Fruit fly (Drosophila melanogaster) whole organism, embryonic: ENCODE data around the gene CG42835.
A peak's percentile ranks its signal among the peaks of the same experiment; 100 is the strongest.

Source experiments
- Ada2b ChIP-seq: fragments of 200-800 bp; sonication (Bioruptor generic); IDR thresholded peaks from 2 replicates; pipeline ENCODE4 v1.3.6; 2022; ENCODE audit warnings: missing biosample characterization, missing genetic modification characterization
- Blimp-1 ChIP-seq: fragments of 200-800 bp; sonication (Bioruptor generic); optimal IDR thresholded peaks from 3 replicates; lab custom pipeline; 2018; ENCODE audit warnings: missing biosample characterization, missing genetic modification characterization, mild to moderate bottlenecking, moderate library complexity, missing genetic modification reagents
- BtbVII ChIP-seq: fragments of 200-800 bp; sonication (Bioruptor generic); optimal IDR thresholded peaks from 3 replicates; lab custom pipeline; 2017; ENCODE audit warnings: missing biosample characterization, mild to moderate bottlenecking, missing genetic modification characterization
- CG1024 ChIP-seq: fragments of 200-800 bp; sonication (Bioruptor generic); IDR thresholded peaks from 2 replicates; pipeline ENCODE4 v1.3.6; 2022; ENCODE audit warnings: missing biosample characterization, missing genetic modification characterization
- CG11504 ChIP-seq: fragments of 200-800 bp; sonication (Bioruptor generic); optimal IDR thresholded peaks from 3 replicates; lab custom pipeline; 2019; ENCODE audit warnings: missing biosample characterization, mild to moderate bottlenecking, missing genetic modification characterization, moderate library complexity
- CG11560 ChIP-seq: fragments of 200-800 bp; sonication (Bioruptor generic); IDR thresholded peaks from 3 replicates; pipeline ENCODE4 v1.3.6; 2022; ENCODE audit warnings: missing biosample characterization, missing genetic modification characterization
- CG14441 ChIP-seq: fragments of 200-800 bp; sonication (Bioruptor generic); IDR thresholded peaks from 2 replicates; pipeline ENCODE4 v1.3.6; 2022; ENCODE audit warnings: missing biosample characterization, missing genetic modification characterization
- CG15073 ChIP-seq: fragments of 200-800 bp; sonication (Bioruptor generic); optimal IDR thresholded peaks from 2 replicates; lab custom pipeline; 2016; ENCODE audit warnings: missing biosample characterization, missing genetic modification characterization
- CG17361 ChIP-seq: fragments of 200-800 bp; sonication (Bioruptor generic); IDR thresholded peaks from 3 replicates; pipeline ENCODE4 v1.3.6; 2022; ENCODE audit warnings: missing biosample characterization, missing genetic modification characterization
- CG17912 ChIP-seq: fragments of 200-800 bp; sonication (Bioruptor generic); optimal IDR thresholded peaks from 2 replicates; lab custom pipeline; 2018; ENCODE audit warnings: missing biosample characterization, mild to moderate bottlenecking, missing genetic modification characterization
- CG2678 ChIP-seq: fragments of 200-800 bp; sonication (Bioruptor generic); optimal IDR thresholded peaks from 3 replicates; lab custom pipeline; 2019; ENCODE audit warnings: missing biosample characterization, mild to moderate bottlenecking, missing genetic modification characterization, moderate library complexity
- CG30403 ChIP-seq: fragments of 200-800 bp; sonication (Bioruptor generic); optimal IDR thresholded peaks from 3 replicates; lab custom pipeline; 2016; ENCODE audit warnings: missing biosample characterization, missing genetic modification characterization
- CG31441 ChIP-seq: fragments of 200-800 bp; sonication (Bioruptor generic); IDR thresholded peaks from 2 replicates; pipeline ENCODE4 v1.3.6; 2022; ENCODE audit warnings: missing biosample characterization, missing genetic modification characterization
- CG3995 ChIP-seq: fragments of 200-800 bp; sonication (Bioruptor generic); optimal IDR thresholded peaks from 3 replicates; lab custom pipeline; 2016; ENCODE audit warnings: missing biosample characterization, missing genetic modification characterization
- CG6689 ChIP-seq: fragments of 200-800 bp; sonication (Bioruptor generic); IDR thresholded peaks from 2 replicates; pipeline ENCODE4 v1.3.6; 2022; ENCODE audit warnings: missing biosample characterization, missing genetic modification characterization
- CG7839 ChIP-seq: fragments of 200-800 bp; sonication (Bioruptor generic); optimal IDR thresholded peaks from 3 replicates; lab custom pipeline; 2018; ENCODE audit warnings: missing biosample characterization, mild to moderate bottlenecking, missing genetic modification characterization, moderate library complexity
- CrebB ChIP-seq: fragments of 200-800 bp; sonication (Bioruptor generic); optimal IDR thresholded peaks from 3 replicates; lab custom pipeline; 2018; ENCODE audit warnings: missing biosample characterization, mild to moderate bottlenecking, missing genetic modification characterization
- Dbx ChIP-seq: fragments of 200-800 bp; sonication (Bioruptor generic); IDR thresholded peaks from 3 replicates; pipeline ENCODE4 v1.3.6; 2022; ENCODE audit warnings: missing biosample characterization, missing genetic modification characterization
- Oli ChIP-seq: fragments of 200-800 bp; sonication (Bioruptor generic); optimal IDR thresholded peaks from 2 replicates; lab custom pipeline; 2018; ENCODE audit warnings: missing biosample characterization, mild to moderate bottlenecking, missing genetic modification characterization, moderate library complexity
- Ptx1 ChIP-seq: fragments of 200-800 bp; sonication (Bioruptor generic); IDR thresholded peaks from 2 replicates; pipeline ENCODE4 v1.3.6; 2022; ENCODE audit warnings: missing biosample characterization, missing genetic modification characterization
- Xrp1 ChIP-seq: fragments of 200-800 bp; sonication (Bioruptor generic); IDR thresholded peaks from 2 replicates; pipeline ENCODE4 v1.3.6; 2022; ENCODE audit warnings: missing biosample characterization, missing genetic modification characterization
- ab ChIP-seq: fragments of 200-800 bp; sonication (Bioruptor generic); optimal IDR thresholded peaks from 2 replicates; lab custom pipeline; 2016; ENCODE audit warnings: missing biosample characterization, missing genetic modification characterization
- al ChIP-seq: fragments of 200-800 bp; sonication (Bioruptor generic); IDR thresholded peaks from 2 replicates; pipeline ENCODE4 v1.3.6; 2022; ENCODE audit warnings: missing biosample characterization, missing genetic modification characterization
- br ChIP-seq: fragments of >200 bp; optimal IDR thresholded peaks from 2 replicates; lab custom pipeline; 2017
- dmrt99B ChIP-seq: fragments of 200-800 bp; sonication (Bioruptor generic); optimal IDR thresholded peaks from 2 replicates; lab custom pipeline; 2018; ENCODE audit warnings: missing biosample characterization, mild to moderate bottlenecking, missing genetic modification characterization, moderate library complexity
- dysf ChIP-seq: fragments of 200-800 bp; sonication (Bioruptor generic); IDR thresholded peaks from 3 replicates; pipeline ENCODE4 v1.3.6; 2022; ENCODE audit warnings: missing biosample characterization, missing genetic modification characterization
- esg ChIP-seq: fragments of 200-800 bp; sonication (Bioruptor generic); conservative IDR thresholded peaks from 2 replicates; pipeline ENCODE4 v1.3.6; 2022; ENCODE audit warnings: missing biosample characterization, missing genetic modification characterization
- fd102C ChIP-seq: fragments of 200-800 bp; sonication (Bioruptor generic); optimal IDR thresholded peaks from 2 replicates; lab custom pipeline; 2018; ENCODE audit warnings: missing biosample characterization, mild to moderate bottlenecking, missing genetic modification characterization, moderate library complexity
- fd96Cb ChIP-seq: fragments of 200-800 bp; sonication (Bioruptor generic); optimal IDR thresholded peaks from 2 replicates; lab custom pipeline; 2018; ENCODE audit warnings: missing biosample characterization, mild to moderate bottlenecking, missing genetic modification characterization, moderate library complexity
- gem ChIP-seq: fragments of 200-800 bp; sonication (Bioruptor generic); optimal IDR thresholded peaks from 2 replicates; lab custom pipeline; 2019; ENCODE audit warnings: missing biosample characterization, mild to moderate bottlenecking, missing genetic modification characterization, moderate library complexity
- nmo ChIP-seq: fragments of 200-800 bp; sonication (Bioruptor generic); optimal IDR thresholded peaks from 2 replicates; lab custom pipeline; 2018; ENCODE audit warnings: missing biosample characterization, mild to moderate bottlenecking, missing genetic modification characterization, moderate library complexity
- onecut ChIP-seq: fragments of 200-800 bp; sonication (Bioruptor generic); IDR thresholded peaks from 2 replicates; pipeline ENCODE4 v1.3.6; 2022; ENCODE audit warnings: missing biosample characterization, missing genetic modification characterization
- phol ChIP-seq: fragments of 200-800 bp; sonication (Bioruptor generic); optimal IDR thresholded peaks from 3 replicates; lab custom pipeline; 2018; ENCODE audit warnings: missing biosample characterization, mild to moderate bottlenecking, missing genetic modification characterization, moderate library complexity
- pum ChIP-seq: fragments of 200-800 bp; sonication (Bioruptor generic); optimal IDR thresholded peaks from 2 replicates; lab custom pipeline; 2016; ENCODE audit warnings: missing biosample characterization, missing genetic modification characterization
- ro ChIP-seq: fragments of 200-800 bp; sonication (Bioruptor generic); IDR thresholded peaks from 2 replicates; pipeline ENCODE4 v1.3.6; 2022; ENCODE audit warnings: missing biosample characterization, missing genetic modification characterization
- row ChIP-seq: fragments of 200-800 bp; sonication (Bioruptor generic); IDR thresholded peaks from 3 replicates; pipeline ENCODE4 v1.3.6; 2022; ENCODE audit warnings: missing biosample characterization, missing genetic modification characterization
- sisA ChIP-seq: fragments of 200-800 bp; sonication (Bioruptor generic); IDR thresholded peaks from 2 replicates; pipeline ENCODE4 v1.3.6; 2022; ENCODE audit warnings: missing biosample characterization, missing genetic modification characterization
- slbo ChIP-seq: fragments of 200-800 bp; sonication (Bioruptor generic); IDR thresholded peaks from 2 replicates; pipeline ENCODE4 v1.3.6; 2022; ENCODE audit warnings: missing biosample characterization, missing genetic modification characterization
- sna ChIP-seq: fragments of 200-800 bp; sonication (Bioruptor generic); IDR thresholded peaks from 2 replicates; pipeline ENCODE4 v1.3.6; 2022; ENCODE audit warnings: missing biosample characterization, missing genetic modification characterization; ENCODE audit not compliant: partially characterized antibody
- sr ChIP-seq: fragments of 200-800 bp; sonication (Bioruptor generic); IDR thresholded peaks from 3 replicates; pipeline ENCODE4 v1.3.6; 2022; ENCODE audit warnings: missing biosample characterization, missing genetic modification characterization
- ssp ChIP-seq: fragments of 200-800 bp; sonication (Bioruptor generic); IDR thresholded peaks from 2 replicates; pipeline ENCODE4 v1.3.6; 2022; ENCODE audit warnings: missing biosample characterization, missing genetic modification characterization
- tgo ChIP-seq: fragments of 200-800 bp; sonication (Bioruptor generic); IDR thresholded peaks from 3 replicates; pipeline ENCODE4 v1.3.6; 2022; ENCODE audit warnings: missing biosample characterization, missing genetic modification characterization
- tin ChIP-seq: fragments of 200-800 bp; sonication (Bioruptor generic); optimal IDR thresholded peaks from 3 replicates; lab custom pipeline; 2016; ENCODE audit warnings: missing biosample characterization, missing genetic modification characterization
- trh ChIP-seq: fragments of 200-800 bp; sonication (Bioruptor generic); optimal IDR thresholded peaks from 2 replicates; lab custom pipeline; 2016; ENCODE audit warnings: missing biosample characterization, missing genetic modification characterization
- ttk ChIP-seq: fragments of 200-800 bp; sonication (Bioruptor generic); IDR thresholded peaks from 2 replicates; pipeline ENCODE4 v2.1.2; 2022; ENCODE audit warnings: missing biosample characterization, missing genetic modification characterization
- unpg ChIP-seq: fragments of 200-800 bp; sonication (Bioruptor generic); optimal IDR thresholded peaks from 3 replicates; lab custom pipeline; 2018; ENCODE audit warnings: missing biosample characterization, mild to moderate bottlenecking, missing genetic modification characterization, moderate library complexity
- wek ChIP-seq: fragments of 200-800 bp; sonication (Bioruptor generic); optimal IDR thresholded peaks from 3 replicates; lab custom pipeline; 2018; ENCODE audit warnings: missing biosample characterization, mild to moderate bottlenecking, missing genetic modification characterization, moderate library complexity
- zf30C ChIP-seq: fragments of 200-800 bp; sonication (Bioruptor generic); optimal IDR thresholded peaks from 3 replicates; lab custom pipeline; 2018; ENCODE audit warnings: missing biosample characterization, mild to moderate bottlenecking, missing genetic modification characterization

Gene CG42835

dm6 chr3R:17379051-17379450 is 41.4 kb upstream of the CG42835 start:
- TF ChIP-seq unpg (GFP tag; lab: Kevin White, UChicago) (peak; percentile 12), dmrt99B (peak; percentile 37), CG11560 (tag; lab: Robert Waterston, UW) (0 out of 3 replicates have a peak, but pooled peaks have one; percentile 5), ro (GFP tag; lab: Robert Waterston, UW) (0 out of 2 replicates have a peak, but pooled peaks have one; percentile 19), phol (tag; lab: Kevin White, UChicago) (peak; percentile 26), Ptx1 (GFP tag; lab: Robert Waterston, UW) (0 out of 2 replicates have a peak, but pooled peaks have one; percentile 31), Blimp-1 (GFP tag; lab: Kevin White, UChicago) (peak; percentile 0), fd102C (no peak), ab (no peak), sna (GFP tag; lab: Robert Waterston, UW) (no peak), al (0 out of 2 replicates have a peak, but pooled peaks have one; percentile 6), CG3995 (GFP tag; lab: Kevin White, UChicago) (peak; percentile 90), CG11504 (peak; percentile 48), br (lab: Kevin White, UChicago) (no peak), CG14441 (peak; percentile 23; the same call in 1 of the 2 replicates), pum (GFP tag; lab: Kevin White, UChicago) (no peak), zf30C (GFP tag; lab: Kevin White, UChicago) (no peak), Xrp1 (GFP tag; lab: Robert Waterston, UW) (peak; percentile 45), CG31441 (GFP tag; lab: Robert Waterston, UW) (peak; percentile 34; the same call in 1 of the 2 replicates), CG7839 (peak; percentile 35), wek (GFP tag; lab: Kevin White, UChicago) (no peak), ssp (GFP tag; lab: Robert Waterston, UW) (0 out of 2 replicates have a peak, but pooled peaks have one; percentile 21), nmo (GFP tag; lab: Kevin White, UChicago) (peak; percentile 23), Oli (peak; percentile 22), Dbx (no peak), CG30403 (GFP tag; lab: Kevin White, UChicago) (peak; percentile 32), slbo (peak; percentile 37; the same call in 1 of the 2 replicates), CG17361 (GFP tag; lab: Robert Waterston, UW) (peak; percentile 43; the same call in 1 of the 3 replicates), CrebB (tag; lab: Kevin White, UChicago) (no peak), esg (GFP tag; lab: Robert Waterston, UW) (peak; percentile 51), CG6689 (GFP tag; lab: Robert Waterston, UW) (peak; percentile 36), tgo (GFP tag; lab: Robert Waterston, UW) (peak; percentile 47; the same call in 1 of the 3 replicates), gem (tag; lab: Kevin White, UChicago) (peak; percentile 45), dysf (GFP tag; lab: Robert Waterston, UW) (peak; percentile 46; the same call in 2 of the 3 replicates), CG1024 (GFP tag; lab: Robert Waterston, UW) (peak; percentile 19; the same call in 1 of the 2 replicates), Ada2b (GFP tag; lab: Robert Waterston, UW) (peak; percentile 17; the same call in 1 of the 2 replicates), trh (GFP tag; lab: Kevin White, UChicago) (no peak), CG17912 (no peak), fd96Cb (tag; lab: Kevin White, UChicago) (peak; percentile 10), BtbVII (no peak), sr (peak; percentile 22; the same call in 1 of the 3 replicates), sisA (GFP tag; lab: Robert Waterston, UW) (0 out of 2 replicates have a peak, but pooled peaks have one; percentile 5), ttk (GFP tag; lab: Robert Waterston, UW) (0 out of 2 replicates have a peak, but pooled peaks have one; percentile 32), CG2678 (tag; lab: Kevin White, UChicago) (peak; percentile 4), CG15073 (GFP tag; lab: Kevin White, UChicago) (no peak), tin (GFP tag; lab: Kevin White, UChicago) (peak; percentile 6), row (peak; percentile 44; the same call in 1 of the 3 replicates), onecut (GFP tag; lab: Robert Waterston, UW) (no peak)
